Worm (Caenorhabditis elegans): ENCODE data around the gene glr-1.

Gene glr-1

ce11 chrIII:8598961-8599360 lies 10.5 kb upstream of the glr-1 start:
- TF ChIP-seq hlh-12 (tag; optimal IDR thresholded peaks at IDR 0.05) = no peak
- no peak for TF ChIP-seq lsl-1 (GFP tag; optimal IDR thresholded peaks at IDR 0.05)
- no peak for TF ChIP-seq D2030.7 (GFP tag; IDR thresholded peaks at IDR 0.05)
- TF ChIP-seq somi-1 (GFP tag; optimal IDR thresholded peaks at IDR 0.05) = no peak
- TF ChIP-seq nhr-179 (tag; optimal IDR thresholded peaks at IDR 0.05) = no peak
- TF ChIP-seq F39B2.1 (GFP tag; IDR thresholded peaks at IDR 0.05) = no peak
- no peak for TF ChIP-seq dpff-1 (tag; optimal IDR thresholded peaks at IDR 0.05)
- TF ChIP-seq dpl-1 (GFP tag; optimal IDR thresholded peaks at IDR 0.05) = no peak
- TF ChIP-seq sdz-38 (tag; optimal IDR thresholded peaks at IDR 0.05) = no peak
- TF ChIP-seq ztf-3 (GFP tag; optimal IDR thresholded peaks at IDR 0.05) = no peak
- no peak for TF ChIP-seq nfyb-1 (GFP tag; IDR thresholded peaks at IDR 0.05)

ce11 chrIII:8597770-8598169 lies 9.3 kb upstream of the glr-1 start, which contains the start of gene ztf-30:
ztf-30 (minus strand) TSS chrIII:8597870.
- TF ChIP-seq ceh-79 (tag; optimal IDR thresholded peaks at IDR 0.05) (no peak), cebp-2 (GFP tag; IDR thresholded peaks at IDR 0.05) (no peak), F22D6.2 (tag; optimal IDR thresholded peaks at IDR 0.05) (no peak), F33H1.4 (GFP tag; IDR thresholded peaks at IDR 0.05) (no peak), lin-35 (GFP tag; optimal IDR thresholded peaks at IDR 0.05) (no peak), atf-7 (tag; optimal IDR thresholded peaks at IDR 0.05) (no peak), ama-1 (optimal IDR thresholded peaks at IDR 0.05) (no peak), ama-1 (GFP tag; optimal IDR thresholded peaks at IDR 0.05) (no peak), K12H6.12 (tag; optimal IDR thresholded peaks at IDR 0.05) (no peak), unc-130 (GFP tag; optimal IDR thresholded peaks at IDR 0.05) (no peak), ztf-22 (GFP tag; optimal IDR thresholded peaks at IDR 0.05) (no peak), madf-3 (GFP tag; IDR thresholded peaks at IDR 0.05) (no peak), nhr-80 (tag; optimal IDR thresholded peaks at IDR 0.05) (no peak), sea-2 (GFP tag; IDR thresholded peaks at IDR 0.05) (no peak), lsy-27 (tag; optimal IDR thresholded peaks at IDR 0.05; ENCODE audit: borderline replicate concordance, insufficient read depth) (no peak), lag-1 (GFP tag; IDR thresholded peaks at IDR 0.05) (no peak), Y95B8A.8 (GFP tag; IDR thresholded peaks at IDR 0.05) (no peak), rec-8 (tag; optimal IDR thresholded peaks at IDR 0.05) (no peak), mes-4 (tag; optimal IDR thresholded peaks at IDR 0.05) (no peak), nfya-1 (tag; optimal IDR thresholded peaks at IDR 0.05; ENCODE audit: borderline replicate concordance, insufficient read depth) (no peak), unc-62 (GFP tag; optimal IDR thresholded peaks at IDR 0.05) (no peak)

ce11 chrIII:8596692-8597091 lies 8.2 kb upstream of the glr-1 start:
- TF ChIP-seq madf-6 (GFP tag; IDR thresholded peaks at IDR 0.05) = no peak
- TF ChIP-seq him-1 (tag; optimal IDR thresholded peaks at IDR 0.05) = no peak
- no peak for TF ChIP-seq mxl-1 (tag; optimal IDR thresholded peaks at IDR 0.05)
- no peak for TF ChIP-seq nfya-2 (GFP tag; IDR thresholded peaks at IDR 0.05)
- no peak for TF ChIP-seq sptf-2 (GFP tag; optimal IDR thresholded peaks at IDR 0.05)
- no peak for TF ChIP-seq snpc-1.1 (tag; optimal IDR thresholded peaks at IDR 0.05; ENCODE audit: insufficient read depth)
- no peak for TF ChIP-seq mes-4 (tag; optimal IDR thresholded peaks at IDR 0.05)
- TF ChIP-seq unc-130 (GFP tag; optimal IDR thresholded peaks at IDR 0.05) = no peak
- no peak for TF ChIP-seq repo-1 (tag; optimal IDR thresholded peaks at IDR 0.05)
- no peak for TF ChIP-seq snpc-3.4 (tag; optimal IDR thresholded peaks at IDR 0.05)
- no peak for TF ChIP-seq hmg-20 (GFP tag; IDR thresholded peaks at IDR 0.05)
- TF ChIP-seq B0261.1 (tag; optimal IDR thresholded peaks at IDR 0.05) = no peak
- no peak for TF ChIP-seq Y79H2A.3 (GFP tag; conservative IDR thresholded peaks at IDR 0.05)
- no peak for TF ChIP-seq cebp-1 (GFP tag; IDR thresholded peaks at IDR 0.05)
- TF ChIP-seq cebp-1 (tag; optimal IDR thresholded peaks at IDR 0.05) = no peak
- TF ChIP-seq somi-1 (GFP tag; optimal IDR thresholded peaks at IDR 0.05) = no peak
- no peak for TF ChIP-seq F33H1.4 (GFP tag; IDR thresholded peaks at IDR 0.05)

All from whole organism, young adult.